Fruit fly (Drosophila melanogaster) whole organism, embryonic: ENCODE results near the gene CG2685.

Source experiments
- Adf1 ChIP-seq: fragments of 200-800 bp; sonication (Bioruptor generic); IDR thresholded peaks from 2 replicates; pipeline ENCODE4 v1.3.6; 2022; ENCODE audit warnings: missing biosample characterization, missing genetic modification characterization
- Atf6 ChIP-seq: fragments of 200-800 bp; sonication (Bioruptor generic); IDR thresholded peaks from 2 replicates; pipeline ENCODE4 v1.3.6; 2022; ENCODE audit warnings: missing biosample characterization, missing genetic modification characterization
- CG11085 ChIP-seq: fragments of 200-800 bp; sonication (Bioruptor generic); IDR thresholded peaks from 2 replicates; pipeline ENCODE4 v1.3.6; 2022; ENCODE audit warnings: missing biosample characterization, missing genetic modification characterization
- CG11093 ChIP-seq: fragments of 200-800 bp; sonication (Bioruptor generic); IDR thresholded peaks from 3 replicates; pipeline ENCODE4 v1.3.6; 2022; ENCODE audit warnings: missing biosample characterization, missing genetic modification characterization
- CG14014 ChIP-seq: fragments of 200-800 bp; sonication (Bioruptor generic); IDR thresholded peaks from 2 replicates; pipeline ENCODE4 v1.3.6; 2022; ENCODE audit warnings: missing biosample characterization, missing genetic modification characterization
- CG14965 ChIP-seq: fragments of 200-800 bp; sonication (Bioruptor generic); optimal IDR thresholded peaks from 2 replicates; lab custom pipeline; 2016; ENCODE audit warnings: missing biosample characterization, missing genetic modification characterization, borderline replicate concordance
- CG16815 ChIP-seq: fragments of 200-800 bp; sonication (Bioruptor generic); optimal IDR thresholded peaks from 3 replicates; lab custom pipeline; 2017; ENCODE audit warnings: missing biosample characterization, mild to moderate bottlenecking, missing genetic modification characterization
- CG18764 ChIP-seq: fragments of 200-800 bp; sonication (Bioruptor generic); optimal IDR thresholded peaks from 3 replicates; lab custom pipeline; 2016; ENCODE audit warnings: missing biosample characterization, missing genetic modification characterization
- CG3065 ChIP-seq: fragments of 200-800 bp; sonication (Bioruptor generic); optimal IDR thresholded peaks from 2 replicates; lab custom pipeline; 2016; ENCODE audit warnings: missing biosample characterization, missing genetic modification characterization
- CG33557 ChIP-seq: fragments of 200-800 bp; sonication (Bioruptor generic); optimal IDR thresholded peaks from 2 replicates; lab custom pipeline; 2019; ENCODE audit warnings: missing biosample characterization, mild to moderate bottlenecking, missing genetic modification characterization, moderate library complexity
- CG3407 ChIP-seq: fragments of 200-800 bp; sonication (Bioruptor generic); optimal IDR thresholded peaks from 2 replicates; lab custom pipeline; 2018; ENCODE audit warnings: missing biosample characterization, mild to moderate bottlenecking, missing genetic modification characterization
- CG4730 ChIP-seq: fragments of 200-800 bp; sonication (Bioruptor generic); IDR thresholded peaks from 2 replicates; pipeline ENCODE4 v1.3.6; 2022; ENCODE audit warnings: missing biosample characterization, missing genetic modification characterization
- CG6683 ChIP-seq: fragments of 200-800 bp; sonication (Bioruptor generic); optimal IDR thresholded peaks from 2 replicates; lab custom pipeline; 2017; ENCODE audit warnings: missing biosample characterization, mild to moderate bottlenecking, missing genetic modification characterization, missing genetic modification reagents
- CG7745 ChIP-seq: fragments of 200-800 bp; sonication (Bioruptor generic); optimal IDR thresholded peaks from 2 replicates; lab custom pipeline; 2018; ENCODE audit warnings: missing biosample characterization, mild to moderate bottlenecking, missing genetic modification characterization, moderate library complexity
- CG7928 ChIP-seq: fragments of 200-800 bp; sonication (Bioruptor generic); optimal IDR thresholded peaks from 2 replicates; lab custom pipeline; 2017; ENCODE audit warnings: missing biosample characterization, mild to moderate bottlenecking, missing genetic modification characterization
- CG9215 ChIP-seq: fragments of 200-800 bp; sonication (Bioruptor generic); IDR thresholded peaks from 2 replicates; pipeline ENCODE4 v1.3.6; 2022; ENCODE audit warnings: missing biosample characterization, missing genetic modification characterization
- Dbx ChIP-seq: fragments of 200-800 bp; sonication (Bioruptor generic); IDR thresholded peaks from 3 replicates; pipeline ENCODE4 v1.3.6; 2022; ENCODE audit warnings: missing biosample characterization, missing genetic modification characterization
- Doc3 ChIP-seq: fragments of 200-800 bp; sonication (Bioruptor generic); IDR thresholded peaks from 3 replicates; pipeline ENCODE4 v1.3.6; 2022; ENCODE audit warnings: missing biosample characterization, missing genetic modification characterization; ENCODE audit not compliant: partially characterized antibody
- Eip74EF ChIP-seq, 2 experiments: fragments of 200-800 bp in 1 of 2; fragments of >200 bp in 1 of 2; sonication (Bioruptor generic) in 1 of 2; optimal IDR thresholded peaks; 2 replicates each; lab custom pipeline; 2017 to 2019; ENCODE audit warnings: missing biosample characterization in 2 of 2, missing genetic modification characterization in 2 of 2, mild to moderate bottlenecking in 1 of 2, moderate library complexity in 1 of 2
- Fer2 ChIP-seq: fragments of 200-800 bp; sonication (Bioruptor generic); optimal IDR thresholded peaks from 2 replicates; lab custom pipeline; 2018; ENCODE audit warnings: missing biosample characterization, mild to moderate bottlenecking, missing genetic modification characterization, moderate library complexity
- HLHmδ ChIP-seq: fragments of 200-800 bp; sonication (Bioruptor generic); optimal IDR thresholded peaks from 2 replicates; lab custom pipeline; 2018; ENCODE audit warnings: missing biosample characterization, mild to moderate bottlenecking, missing genetic modification characterization, moderate library complexity
- HmgD ChIP-seq: fragments of 200-800 bp; sonication (Bioruptor generic); optimal IDR thresholded peaks from 3 replicates; lab custom pipeline; 2016; ENCODE audit warnings: missing biosample characterization, missing genetic modification characterization
- HmgZ ChIP-seq: fragments of 200-800 bp; sonication (Bioruptor generic); optimal IDR thresholded peaks from 2 replicates; lab custom pipeline; 2018; ENCODE audit warnings: missing biosample characterization, mild to moderate bottlenecking, missing genetic modification characterization
- Hmr ChIP-seq: fragments of 200-800 bp; sonication (Bioruptor generic); optimal IDR thresholded peaks from 3 replicates; lab custom pipeline; 2017; ENCODE audit warnings: mild to moderate bottlenecking, missing biosample characterization, missing genetic modification reagents, missing genetic modification characterization
- Hr78 ChIP-seq, 2 experiments: fragments of 200-800 bp in 1 of 2; fragments of >200 bp in 1 of 2; sonication (Bioruptor generic) in 1 of 2; optimal IDR thresholded peaks; 2 replicates each; lab custom pipeline; 2017 to 2019; ENCODE audit warnings: missing biosample characterization in 2 of 2, missing genetic modification characterization in 2 of 2, mild to moderate bottlenecking in 1 of 2, moderate library complexity in 1 of 2
- MESR4 ChIP-seq: fragments of 200-800 bp; sonication (Bioruptor generic); optimal IDR thresholded peaks from 2 replicates; lab custom pipeline; 2018; ENCODE audit warnings: missing biosample characterization, mild to moderate bottlenecking, missing genetic modification characterization, moderate library complexity
- Meics ChIP-seq: fragments of 200-800 bp; sonication (Bioruptor generic); optimal IDR thresholded peaks from 2 replicates; lab custom pipeline; 2017; ENCODE audit warnings: missing biosample characterization, mild to moderate bottlenecking, missing genetic modification characterization
- Neu2 ChIP-seq: fragments of 200-800 bp; sonication (Bioruptor generic); optimal IDR thresholded peaks from 3 replicates; lab custom pipeline; 2016; ENCODE audit warnings: missing biosample characterization, missing genetic modification characterization, borderline replicate concordance
- Oli ChIP-seq: fragments of 200-800 bp; sonication (Bioruptor generic); optimal IDR thresholded peaks from 2 replicates; lab custom pipeline; 2018; ENCODE audit warnings: missing biosample characterization, mild to moderate bottlenecking, missing genetic modification characterization, moderate library complexity
- Opbp ChIP-seq: fragments of 200-800 bp; sonication (Bioruptor generic); IDR thresholded peaks from 3 replicates; pipeline ENCODE4 v1.3.6; 2022; ENCODE audit warnings: missing biosample characterization, missing genetic modification characterization; ENCODE audit not compliant: partially characterized antibody
- Optix ChIP-seq: fragments of 200-800 bp; sonication (Bioruptor generic); IDR thresholded peaks from 3 replicates; pipeline ENCODE4 v1.3.6; 2022; ENCODE audit warnings: missing biosample characterization, missing genetic modification characterization
- Spps ChIP-seq: fragments of 200-800 bp; sonication (Bioruptor generic); optimal IDR thresholded peaks from 2 replicates; lab custom pipeline; 2018; ENCODE audit warnings: missing biosample characterization, mild to moderate bottlenecking, missing genetic modification characterization
- Ssrp ChIP-seq: fragments of 200-800 bp; sonication (Bioruptor generic); optimal IDR thresholded peaks from 2 replicates; lab custom pipeline; 2018; ENCODE audit warnings: missing biosample characterization, mild to moderate bottlenecking, missing genetic modification characterization, moderate library complexity
- chm ChIP-seq: fragments of 200-800 bp; sonication (Bioruptor generic); IDR thresholded peaks from 2 replicates; pipeline ENCODE4 v1.3.6; 2022; ENCODE audit warnings: missing biosample characterization, missing genetic modification characterization
- ci ChIP-seq: fragments of 200-800 bp; sonication (Bioruptor generic); IDR thresholded peaks from 3 replicates; pipeline ENCODE4 v1.3.6; 2022; ENCODE audit warnings: missing biosample characterization, missing genetic modification characterization
- fru ChIP-seq: fragments of >200 bp; optimal IDR thresholded peaks from 2 replicates; lab custom pipeline; 2017
- fu2 ChIP-seq: fragments of 200-800 bp; sonication (Bioruptor generic); optimal IDR thresholded peaks from 2 replicates; lab custom pipeline; 2016; ENCODE audit warnings: missing biosample characterization, missing genetic modification characterization
- gcm2 ChIP-seq: fragments of 200-800 bp; sonication (Bioruptor generic); optimal IDR thresholded peaks from 2 replicates; lab custom pipeline; 2016; ENCODE audit warnings: missing biosample characterization, missing genetic modification characterization
- her ChIP-seq: fragments of 200-800 bp; sonication (Bioruptor generic); optimal IDR thresholded peaks from 2 replicates; lab custom pipeline; 2016; ENCODE audit warnings: missing biosample characterization, missing genetic modification characterization
- lab ChIP-seq: fragments of 200-800 bp; sonication (Bioruptor generic); optimal IDR thresholded peaks from 3 replicates; lab custom pipeline; 2017; ENCODE audit warnings: missing biosample characterization, missing genetic modification characterization, mild to moderate bottlenecking, moderate library complexity, missing genetic modification reagents
- nerfin-1 ChIP-seq: fragments of 200-800 bp; sonication (Bioruptor generic); optimal IDR thresholded peaks from 3 replicates; lab custom pipeline; 2019; ENCODE audit warnings: missing biosample characterization, mild to moderate bottlenecking, missing genetic modification characterization, moderate library complexity
- prd ChIP-seq, 3 experiments: fragments of >200 bp in 2 of 3; fragments of 200-800 bp in 1 of 3; sonication (Bioruptor generic) in 1 of 3; optimal IDR thresholded peaks in 2 of 3; IDR thresholded peaks in 1 of 3; 2 replicates in 2 of 3; 3 replicates in 1 of 3; pipeline versions ENCODE4 v1.3.6 to Lab custom; 2017 to 2022; ENCODE audit warnings: missing biosample characterization in 1 of 3, missing genetic modification characterization in 1 of 3
- ranshi ChIP-seq: fragments of 200-800 bp; sonication (Bioruptor generic); IDR thresholded peaks from 2 replicates; pipeline ENCODE4 v1.3.6; 2022; ENCODE audit warnings: missing biosample characterization, missing genetic modification characterization
- run ChIP-seq: fragments of 200-800 bp; sonication (Bioruptor generic); optimal IDR thresholded peaks from 3 replicates; lab custom pipeline; 2018; ENCODE audit warnings: missing biosample characterization, mild to moderate bottlenecking, missing genetic modification characterization
- sens-2 ChIP-seq: fragments of 200-800 bp; sonication (Bioruptor generic); IDR thresholded peaks from 2 replicates; pipeline ENCODE4 v1.3.6; 2022; ENCODE audit warnings: missing biosample characterization, missing genetic modification characterization
- slbo ChIP-seq: fragments of 200-800 bp; sonication (Bioruptor generic); IDR thresholded peaks from 2 replicates; pipeline ENCODE4 v1.3.6; 2022; ENCODE audit warnings: missing biosample characterization, missing genetic modification characterization
- tgo ChIP-seq: fragments of 200-800 bp; sonication (Bioruptor generic); IDR thresholded peaks from 3 replicates; pipeline ENCODE4 v1.3.6; 2022; ENCODE audit warnings: missing biosample characterization, missing genetic modification characterization
- ttk ChIP-seq: fragments of 200-800 bp; sonication (Bioruptor generic); IDR thresholded peaks from 2 replicates; pipeline ENCODE4 v2.1.2; 2022; ENCODE audit warnings: missing biosample characterization, missing genetic modification characterization
- tx ChIP-seq: fragments of 200-800 bp; sonication (Bioruptor generic); optimal IDR thresholded peaks from 2 replicates; lab custom pipeline; 2016; ENCODE audit warnings: missing biosample characterization, missing genetic modification characterization
- vnd ChIP-seq: fragments of 200-800 bp; sonication (Bioruptor generic); IDR thresholded peaks from 3 replicates; pipeline ENCODE4 v1.3.6; 2022; ENCODE audit warnings: missing biosample characterization, missing genetic modification characterization; ENCODE audit not compliant: partially characterized antibody

Gene CG2685

dm6 chrX:2703693-2704092 lies 10.1 kb downstream of the CG2685 start, which contains the start of gene Ugalt (continued):
- TF ChIP-seq CG3065 (GFP tag; lab: Kevin White, UChicago) (peak; percentile 100), Hr78 (GFP tag; optimal IDR thresholded peaks at IDR 0.05; lab: Kevin White, UChicago) (peak in 1 of 2 experiments; percentile 99), tx (GFP tag; lab: Kevin White, UChicago) (peak; percentile 100), HmgD (peak; percentile 100), Neu2 (GFP tag; lab: Kevin White, UChicago) (peak; percentile 100), fru (no peak), nerfin-1 (peak; percentile 100), ci (peak; percentile 100), tgo (GFP tag; lab: Robert Waterston, UW) (peak; percentile 100), her (GFP tag; lab: Kevin White, UChicago) (peak; percentile 99), fu2 (GFP tag; lab: Kevin White, UChicago) (peak; percentile 100), ttk (peak; percentile 100), CG6683 (peak; percentile 100), CG14965 (GFP tag; lab: Kevin White, UChicago) (peak; percentile 96), gcm2 (peak; percentile 100), Adf1 (peak; percentile 99), Opbp (GFP tag; lab: Robert Waterston, UW) (peak; percentile 51; the same call in 1 of the 3 replicates), Eip74EF (GFP tag; optimal IDR thresholded peaks at IDR 0.05; lab: Kevin White, UChicago) (peak in 1 of 2 experiments; percentile 100), chm (peak; percentile 100), CG11093 (peak; percentile 100), Dbx (GFP tag; lab: Robert Waterston, UW) (peak; percentile 100), CG16815 (peak; percentile 100), Optix (GFP tag; lab: Robert Waterston, UW) (peak; percentile 100), CG4730 (GFP tag; lab: Robert Waterston, UW) (peak; percentile 100), CG11085 (peak; percentile 100), MESR4 (peak; percentile 100), ranshi (peak; percentile 100), CG33557 (GFP tag; lab: Kevin White, UChicago) (peak; percentile 99), Oli (peak; percentile 100), vnd (GFP tag; lab: Robert Waterston, UW) (no peak), CG7745 (peak; percentile 96), CG7928 (GFP tag; lab: Kevin White, UChicago) (peak; percentile 96), Atf6 (GFP tag; lab: Robert Waterston, UW) (peak; percentile 100), lab (peak; percentile 100), HLHmδ (GFP tag; lab: Kevin White, UChicago) (peak; percentile 98), sens-2 (GFP tag; lab: Robert Waterston, UW) (peak; percentile 100), run (tag; lab: Kevin White, UChicago) (peak; percentile 100), Doc3 (GFP tag; lab: Robert Waterston, UW) (no peak), prd (optimal IDR thresholded peaks at IDR 0.05; lab: Kevin White, UChicago) (no peak), prd (GFP tag; IDR thresholded peaks at IDR 0.05; lab: Robert Waterston, UW) (peak; percentile 100), Hmr (peak; percentile 100), Meics (peak; percentile 100), HmgZ (tag; lab: Kevin White, UChicago) (peak; percentile 100), CG14014 (GFP tag; lab: Robert Waterston, UW) (peak; percentile 100), CG9215 (GFP tag; lab: Robert Waterston, UW) (peak; percentile 100), Spps (tag; lab: Kevin White, UChicago) (peak; percentile 100), Fer2 (peak; percentile 100), Ssrp (tag; lab: Kevin White, UChicago) (peak; percentile 100), CG18764 (GFP tag; lab: Kevin White, UChicago) (peak; percentile 100), CG3407 (GFP tag; lab: Kevin White, UChicago) (peak; percentile 99), slbo (peak; percentile 100)
